Fruit fly (Drosophila melanogaster) whole organism, embryonic: ENCODE measurements around the gene ATP7.

ENCODE experiments used
- CG8290 ChIP-seq, 3 experiments: fragments of 200-800 bp; sonication (Bioruptor generic); optimal IDR thresholded peaks; 2 replicates each; lab custom pipeline; 2016 to 2019; ENCODE audit warnings: missing biosample characterization in 3 of 3, missing genetic modification characterization in 3 of 3, mild to moderate bottlenecking in 2 of 3, moderate library complexity in 1 of 3
- CG9727 ChIP-seq: fragments of 200-800 bp; sonication (Bioruptor generic); optimal IDR thresholded peaks from 3 replicates; lab custom pipeline; 2017; ENCODE audit warnings: missing biosample characterization, mild to moderate bottlenecking, missing genetic modification characterization
- Fer1 ChIP-seq: fragments of 200-800 bp; sonication (Bioruptor generic); optimal IDR thresholded peaks from 2 replicates; lab custom pipeline; 2017; ENCODE audit warnings: missing biosample characterization, mild to moderate bottlenecking, missing genetic modification characterization
- Nf-YC ChIP-seq: fragments of 200-800 bp; optimal IDR thresholded peaks from 3 replicates; lab custom pipeline; 2019; ENCODE audit warnings: missing biosample characterization, mild to moderate bottlenecking, missing genetic modification characterization, moderate library complexity
- Rx ChIP-seq: fragments of 200-800 bp; sonication (Bioruptor generic); IDR thresholded peaks from 2 replicates; pipeline ENCODE4 v1.3.6; 2022; ENCODE audit warnings: missing biosample characterization, missing genetic modification characterization
- cad ChIP-seq: fragments of >200 bp; optimal IDR thresholded peaks from 2 replicates; lab custom pipeline; 2017; ENCODE audit warnings: missing biosample characterization, missing genetic modification characterization
- ewg ChIP-seq: fragments of 200-800 bp; sonication (Bioruptor generic); optimal IDR thresholded peaks from 3 replicates; lab custom pipeline; 2017; ENCODE audit warnings: mild to moderate bottlenecking, missing biosample characterization, missing genetic modification reagents, missing genetic modification characterization
- run ChIP-seq: fragments of 200-800 bp; sonication (Bioruptor generic); optimal IDR thresholded peaks from 3 replicates; lab custom pipeline; 2018; ENCODE audit warnings: missing biosample characterization, mild to moderate bottlenecking, missing genetic modification characterization
- sima ChIP-seq: fragments of 200-800 bp; sonication (Bioruptor generic); optimal IDR thresholded peaks from 2 replicates; lab custom pipeline; 2016; ENCODE audit warnings: missing biosample characterization, missing genetic modification characterization
- z ChIP-seq: fragments of 200-800 bp; sonication (Bioruptor generic); IDR thresholded peaks from 3 replicates; pipeline ENCODE4 v1.3.6; 2022; ENCODE audit warnings: missing biosample characterization, missing genetic modification characterization

DNA sequence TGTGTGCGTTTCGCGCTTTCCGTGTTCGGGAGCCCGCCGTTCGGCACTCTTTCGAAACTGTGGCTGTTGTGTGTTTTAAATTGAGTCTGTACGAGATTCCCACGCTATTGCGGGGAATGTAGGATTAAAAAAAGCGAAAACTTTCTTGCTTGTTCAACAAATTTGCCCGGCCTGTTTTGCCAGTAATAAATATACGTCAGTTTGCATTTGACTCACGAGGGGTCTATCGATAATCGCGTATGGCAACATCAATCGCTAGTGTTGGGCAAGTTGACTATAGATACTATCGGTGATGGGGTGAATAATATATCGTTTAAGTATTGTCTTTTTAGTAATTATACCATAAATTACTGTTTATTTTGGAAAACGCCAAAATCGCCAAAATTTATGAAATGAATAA lies 50.3 kb downstream of the ATP7 start, which contains the start of gene Upf1:
- TF ChIP-seq run (tag; lab: Kevin White, UChicago) (no peak), ewg (GFP tag; lab: Kevin White, UChicago) (no peak), CG8290 (GFP tag; optimal IDR thresholded peaks at IDR 0.05; lab: Kevin White, UChicago) (peak; percentile 30), CG8290 (tag; optimal IDR thresholded peaks at IDR 0.05; lab: Kevin White, UChicago) (no peak), Nf-YC (tag; lab: Kevin White, UChicago) (no peak), cad (no peak), sima (GFP tag; lab: Kevin White, UChicago) (no peak), z (GFP tag; lab: Robert Waterston, UW) (no peak), CG9727 (GFP tag; lab: Kevin White, UChicago) (no peak), Fer1 (no peak), Rx (GFP tag; lab: Robert Waterston, UW) (no peak)
